Worm (Caenorhabditis elegans) whole organism, L4/young adult: ENCODE results near the gene Y54G2A.38.

Experiments
- W03F9.2 ChIP-seq: fragments of 150-350 bp; optimal IDR thresholded peaks from 2 replicates; lab custom pipeline; 2014; ENCODE audit warnings: missing biosample characterization, missing genetic modification characterization
- dao-5 ChIP-seq: sonication (generic microtip); optimal IDR thresholded peaks from 2 replicates; lab custom pipeline; 2016; ENCODE audit warnings: missing genotype, missing genetic modification characterization, moderate library complexity, missing compliant biosample characterization

ce11 chrIV:2771692-2772091 is 12.4 kb downstream of the Y54G2A.38 start, which contains the start of gene Y54G2A.11:
- TF ChIP-seq W03F9.2 (tag; lab: Kevin White, UChicago) (no peak), dao-5 (tag; lab: Kevin White, UChicago) (no peak)
